Fruit fly (Drosophila melanogaster) whole organism, embryonic: ENCODE measurements around the gene CG32806.

Experiments
- Asciz ChIP-seq: fragments of 200-800 bp; sonication (Bioruptor generic); optimal IDR thresholded peaks from 2 replicates; lab custom pipeline; 2017; ENCODE audit warnings: missing biosample characterization, mild to moderate bottlenecking, missing genetic modification characterization, missing genetic modification reagents
- Atf-2 ChIP-seq: fragments of 200-800 bp; sonication (Bioruptor generic); optimal IDR thresholded peaks from 2 replicates; lab custom pipeline; 2016; ENCODE audit warnings: missing biosample characterization, missing genetic modification characterization
- CG10565 ChIP-seq: fragments of 200-800 bp; sonication (Bioruptor generic); optimal IDR thresholded peaks from 3 replicates; lab custom pipeline; 2016; ENCODE audit warnings: missing biosample characterization, mild to moderate bottlenecking, missing genetic modification characterization
- CG11723 ChIP-seq: fragments of 200-800 bp; sonication (Bioruptor generic); optimal IDR thresholded peaks from 2 replicates; lab custom pipeline; 2017; ENCODE audit warnings: missing biosample characterization, mild to moderate bottlenecking, missing genetic modification characterization
- CG12299 ChIP-seq: fragments of 200-800 bp; sonication (Bioruptor generic); optimal IDR thresholded peaks from 2 replicates; lab custom pipeline; 2018; ENCODE audit warnings: missing biosample characterization, mild to moderate bottlenecking, missing genetic modification characterization
- CG12744 ChIP-seq: fragments of 200-800 bp; sonication (Bioruptor generic); optimal IDR thresholded peaks from 2 replicates; lab custom pipeline; 2016; ENCODE audit warnings: missing biosample characterization, missing genetic modification characterization
- CG13123 ChIP-seq: fragments of 200-800 bp; sonication (Bioruptor generic); optimal IDR thresholded peaks from 2 replicates; lab custom pipeline; 2016; ENCODE audit warnings: missing biosample characterization, missing genetic modification characterization
- CG13296 ChIP-seq: fragments of 200-800 bp; sonication (Bioruptor generic); optimal IDR thresholded peaks from 3 replicates; lab custom pipeline; 2018; ENCODE audit warnings: missing biosample characterization, mild to moderate bottlenecking, missing genetic modification characterization
- CG14667 ChIP-seq: fragments of 200-800 bp; sonication (Bioruptor generic); IDR thresholded peaks from 2 replicates; pipeline ENCODE4 v1.3.6; 2022; ENCODE audit warnings: missing biosample characterization, missing genetic modification characterization
- CG14860 ChIP-seq: fragments of 200-800 bp; sonication (Bioruptor generic); IDR thresholded peaks from 3 replicates; pipeline ENCODE4 v1.3.6; 2022; ENCODE audit warnings: missing biosample characterization, missing genetic modification characterization; ENCODE audit not compliant: partially characterized antibody
- CG17359 ChIP-seq: fragments of 200-800 bp; sonication (Bioruptor generic); optimal IDR thresholded peaks from 3 replicates; lab custom pipeline; 2018; ENCODE audit warnings: missing biosample characterization, mild to moderate bottlenecking, missing genetic modification characterization, moderate library complexity
- CG17912 ChIP-seq: fragments of 200-800 bp; sonication (Bioruptor generic); optimal IDR thresholded peaks from 2 replicates; lab custom pipeline; 2018; ENCODE audit warnings: missing biosample characterization, mild to moderate bottlenecking, missing genetic modification characterization
- CG18476 ChIP-seq: fragments of 200-800 bp; sonication (Bioruptor generic); optimal IDR thresholded peaks from 2 replicates; lab custom pipeline; 2016; ENCODE audit warnings: missing biosample characterization, mild to moderate bottlenecking, missing genetic modification characterization
- CG2120 ChIP-seq: fragments of 200-800 bp; sonication (Bioruptor generic); optimal IDR thresholded peaks from 3 replicates; lab custom pipeline; 2016; ENCODE audit warnings: missing biosample characterization, missing genetic modification characterization
- CG2712 ChIP-seq: fragments of 200-800 bp; optimal IDR thresholded peaks from 3 replicates; lab custom pipeline; 2019; ENCODE audit warnings: missing biosample characterization, mild to moderate bottlenecking, missing genetic modification characterization, moderate library complexity
- CG30431 ChIP-seq: fragments of 200-800 bp; sonication (Bioruptor generic); optimal IDR thresholded peaks from 2 replicates; lab custom pipeline; 2017; ENCODE audit warnings: missing biosample characterization, missing genetic modification characterization
- CG32767 ChIP-seq: fragments of 200-800 bp; sonication (Bioruptor generic); IDR thresholded peaks from 2 replicates; pipeline ENCODE4 v1.3.6; 2022; ENCODE audit warnings: missing biosample characterization, missing genetic modification characterization
- CG33213 ChIP-seq: fragments of 200-800 bp; sonication (Bioruptor generic); optimal IDR thresholded peaks from 3 replicates; lab custom pipeline; 2016; ENCODE audit warnings: missing biosample characterization, missing genetic modification characterization
- CG4707 ChIP-seq: fragments of 200-800 bp; sonication (Bioruptor generic); optimal IDR thresholded peaks from 2 replicates; lab custom pipeline; 2018; ENCODE audit warnings: missing biosample characterization, mild to moderate bottlenecking, missing genetic modification characterization, moderate library complexity
- CG8089 ChIP-seq: fragments of 200-800 bp; sonication (Bioruptor generic); optimal IDR thresholded peaks from 3 replicates; lab custom pipeline; 2016; ENCODE audit warnings: missing biosample characterization, missing genetic modification characterization
- CG8290 ChIP-seq, 3 experiments: fragments of 200-800 bp; sonication (Bioruptor generic); optimal IDR thresholded peaks; 2 replicates each; lab custom pipeline; 2016 to 2019; ENCODE audit warnings: missing biosample characterization in 3 of 3, missing genetic modification characterization in 3 of 3, mild to moderate bottlenecking in 2 of 3, moderate library complexity in 1 of 3
- CG9727 ChIP-seq: fragments of 200-800 bp; sonication (Bioruptor generic); optimal IDR thresholded peaks from 3 replicates; lab custom pipeline; 2017; ENCODE audit warnings: missing biosample characterization, mild to moderate bottlenecking, missing genetic modification characterization
- CG9797 ChIP-seq: fragments of 200-800 bp; sonication (Bioruptor generic); optimal IDR thresholded peaks from 3 replicates; lab custom pipeline; 2018; ENCODE audit warnings: missing biosample characterization, mild to moderate bottlenecking, missing genetic modification characterization
- Camta ChIP-seq: fragments of 200-800 bp; sonication (Bioruptor generic); optimal IDR thresholded peaks from 2 replicates; lab custom pipeline; 2016; ENCODE audit warnings: missing biosample characterization, missing genetic modification characterization
- Chrac-16 ChIP-seq: fragments of 200-800 bp; sonication (Bioruptor generic); optimal IDR thresholded peaks from 3 replicates; lab custom pipeline; 2016; ENCODE audit warnings: missing biosample characterization, missing genetic modification characterization
- CoRest ChIP-seq: fragments of 200-800 bp; sonication (Bioruptor generic); optimal IDR thresholded peaks from 3 replicates; lab custom pipeline; 2018; ENCODE audit warnings: missing biosample characterization, mild to moderate bottlenecking, missing genetic modification characterization, moderate library complexity
- Dfd ChIP-seq, 2 experiments: fragments of >200 bp; optimal IDR thresholded peaks; 2 replicates each; lab custom pipeline; 2017; ENCODE audit warnings: missing biosample characterization in 2 of 2, missing genetic modification characterization in 2 of 2
- HmgD ChIP-seq: fragments of 200-800 bp; sonication (Bioruptor generic); optimal IDR thresholded peaks from 3 replicates; lab custom pipeline; 2016; ENCODE audit warnings: missing biosample characterization, missing genetic modification characterization
- Hr39 ChIP-seq: fragments of >200 bp; optimal IDR thresholded peaks from 2 replicates; lab custom pipeline; 2017
- Hr78 ChIP-seq, 2 experiments: fragments of 200-800 bp in 1 of 2; fragments of >200 bp in 1 of 2; sonication (Bioruptor generic) in 1 of 2; optimal IDR thresholded peaks; 2 replicates each; lab custom pipeline; 2017 to 2019; ENCODE audit warnings: missing biosample characterization in 2 of 2, missing genetic modification characterization in 2 of 2, mild to moderate bottlenecking in 1 of 2, moderate library complexity in 1 of 2
- MESR4 ChIP-seq: fragments of 200-800 bp; sonication (Bioruptor generic); optimal IDR thresholded peaks from 2 replicates; lab custom pipeline; 2018; ENCODE audit warnings: missing biosample characterization, mild to moderate bottlenecking, missing genetic modification characterization, moderate library complexity
- Ravus ChIP-seq: fragments of 200-800 bp; sonication (Bioruptor generic); IDR thresholded peaks from 2 replicates; pipeline ENCODE4 v1.3.6; 2022; ENCODE audit warnings: missing biosample characterization, missing genetic modification characterization
- Scr ChIP-seq: fragments of 200-800 bp; sonication (Bioruptor generic); IDR thresholded peaks from 2 replicates; pipeline ENCODE4 v1.3.6; 2022; ENCODE audit warnings: missing biosample characterization, missing genetic modification characterization; ENCODE audit not compliant: partially characterized antibody
- btn ChIP-seq: fragments of 200-800 bp; sonication (Bioruptor generic); optimal IDR thresholded peaks from 2 replicates; lab custom pipeline; 2016; ENCODE audit warnings: missing biosample characterization, missing genetic modification characterization
- da ChIP-seq: fragments of 200-800 bp; sonication (Bioruptor generic); optimal IDR thresholded peaks from 2 replicates; lab custom pipeline; 2016; ENCODE audit warnings: missing biosample characterization, missing genetic modification characterization
- fd3F ChIP-seq: fragments of 200-800 bp; sonication (Bioruptor generic); optimal IDR thresholded peaks from 2 replicates; lab custom pipeline; 2018; ENCODE audit warnings: missing biosample characterization, mild to moderate bottlenecking, missing genetic modification characterization, moderate library complexity
- fru ChIP-seq: fragments of >200 bp; optimal IDR thresholded peaks from 2 replicates; lab custom pipeline; 2017
- ham ChIP-seq: fragments of 200-800 bp; sonication (Bioruptor generic); IDR thresholded peaks from 2 replicates; pipeline ENCODE4 v1.3.6; 2022; ENCODE audit warnings: missing biosample characterization, missing genetic modification characterization
- hth ChIP-seq: fragments of >200 bp; optimal IDR thresholded peaks from 2 replicates; lab custom pipeline; 2017; ENCODE audit warnings: inconsistent platforms
- inv ChIP-seq: fragments of 200-800 bp; sonication (Bioruptor generic); IDR thresholded peaks from 2 replicates; pipeline ENCODE4 v1.3.6; 2022; ENCODE audit warnings: missing biosample characterization, missing genetic modification characterization; ENCODE audit not compliant: partially characterized antibody
- lilli ChIP-seq: fragments of 200-800 bp; sonication (Bioruptor generic); optimal IDR thresholded peaks from 3 replicates; lab custom pipeline; 2016; ENCODE audit warnings: missing biosample characterization, missing genetic modification characterization
- p53 ChIP-seq: fragments of 200-800 bp; sonication (Bioruptor generic); optimal IDR thresholded peaks from 2 replicates; lab custom pipeline; 2016; ENCODE audit warnings: missing biosample characterization, missing genetic modification characterization
- pb ChIP-seq: fragments of 200-800 bp; sonication (Bioruptor generic); optimal IDR thresholded peaks from 3 replicates; lab custom pipeline; 2016; ENCODE audit warnings: missing biosample characterization, missing genetic modification characterization
- row ChIP-seq: fragments of 200-800 bp; sonication (Bioruptor generic); IDR thresholded peaks from 3 replicates; pipeline ENCODE4 v1.3.6; 2022; ENCODE audit warnings: missing biosample characterization, missing genetic modification characterization
- slbo ChIP-seq: fragments of 200-800 bp; sonication (Bioruptor generic); IDR thresholded peaks from 2 replicates; pipeline ENCODE4 v1.3.6; 2022; ENCODE audit warnings: missing biosample characterization, missing genetic modification characterization
- slou ChIP-seq: fragments of 200-800 bp; sonication (Bioruptor generic); optimal IDR thresholded peaks from 3 replicates; lab custom pipeline; 2016; ENCODE audit warnings: missing biosample characterization, missing genetic modification characterization
- sr ChIP-seq: fragments of 200-800 bp; sonication (Bioruptor generic); IDR thresholded peaks from 3 replicates; pipeline ENCODE4 v1.3.6; 2022; ENCODE audit warnings: missing biosample characterization, missing genetic modification characterization
- stc ChIP-seq: fragments of 200-800 bp; sonication (Bioruptor generic); IDR thresholded peaks from 2 replicates; pipeline ENCODE4 v1.3.6; 2022; ENCODE audit warnings: missing biosample characterization, missing genetic modification characterization
- tll ChIP-seq, 2 experiments: fragments of 200-800 bp in 1 of 2; fragments of >200 bp in 1 of 2; sonication (Bioruptor generic) in 1 of 2; optimal IDR thresholded peaks; 2 replicates each; lab custom pipeline; 2017 to 2019; ENCODE audit warnings: missing biosample characterization in 2 of 2, missing genetic modification characterization in 2 of 2, mild to moderate bottlenecking in 1 of 2, moderate library complexity in 1 of 2
- z ChIP-seq: fragments of 200-800 bp; sonication (Bioruptor generic); IDR thresholded peaks from 3 replicates; pipeline ENCODE4 v1.3.6; 2022; ENCODE audit warnings: missing biosample characterization, missing genetic modification characterization

CG32806 gene

dm6 chrX:1773532-1774346, 15.6 kb upstream of the CG32806 start, which contains the start of the genes prage and Adar (continued):
- no peak for TF ChIP-seq btn (GFP tag; lab: Kevin White, UChicago)
- no peak for TF ChIP-seq CG9727 (GFP tag; lab: Kevin White, UChicago)
- no peak for TF ChIP-seq CG8089 (GFP tag; lab: Kevin White, UChicago)
- no peak for TF ChIP-seq CG32767 (GFP tag; lab: Robert Waterston, UW)
- TF ChIP-seq z (GFP tag; lab: Robert Waterston, UW), result no peak
- no peak for TF ChIP-seq CoRest (tag; lab: Kevin White, UChicago)
- TF ChIP-seq Dfd (GFP tag; optimal IDR thresholded peaks at IDR 0.05; lab: Kevin White, UChicago), result no peak
- no peak for TF ChIP-seq CG8290 (GFP tag; optimal IDR thresholded peaks at IDR 0.05; lab: Kevin White, UChicago)
- TF ChIP-seq CG8290 (tag; optimal IDR thresholded peaks at IDR 0.05; lab: Kevin White, UChicago), result no peak
- peak; percentile 59 for TF ChIP-seq CG14860 (GFP tag; lab: Robert Waterston, UW)
- TF ChIP-seq CG2120 (GFP tag; lab: Kevin White, UChicago), result no peak
- no peak for TF ChIP-seq da (GFP tag; lab: Kevin White, UChicago)
- no peak for TF ChIP-seq Hr78 (GFP tag; optimal IDR thresholded peaks at IDR 0.05; lab: Kevin White, UChicago)
- TF ChIP-seq stc (GFP tag; lab: Robert Waterston, UW), result no peak
- TF ChIP-seq slou (GFP tag; lab: Kevin White, UChicago), result no peak
- no peak for TF ChIP-seq CG13296 (GFP tag; lab: Kevin White, UChicago)
- TF ChIP-seq MESR4, result peak; percentile 66
- no peak for TF ChIP-seq Chrac-16 (GFP tag; lab: Kevin White, UChicago)
- TF ChIP-seq CG2712 (tag; lab: Kevin White, UChicago), result no peak
- TF ChIP-seq slbo (GFP tag; lab: Robert Waterston, UW), result peak; percentile 68
- no peak for TF ChIP-seq CG12299 (tag; lab: Kevin White, UChicago)
- TF ChIP-seq CG33213 (GFP tag; lab: Kevin White, UChicago), result no peak
- no peak for TF ChIP-seq sr (GFP tag; lab: Robert Waterston, UW)
- TF ChIP-seq CG17912 (GFP tag; lab: Kevin White, UChicago), result no peak
- no peak for TF ChIP-seq Atf-2 (GFP tag; lab: Kevin White, UChicago)
- TF ChIP-seq fd3F (GFP tag; lab: Kevin White, UChicago), result no peak
- no peak for TF ChIP-seq HmgD (GFP tag; lab: Kevin White, UChicago)
- no peak for TF ChIP-seq CG10565 (GFP tag; lab: Kevin White, UChicago)
- TF ChIP-seq CG11723 (GFP tag; lab: Kevin White, UChicago), result no peak
- no peak for TF ChIP-seq lilli
- no peak for TF ChIP-seq CG30431 (GFP tag; lab: Kevin White, UChicago)
- TF ChIP-seq Hr39 (lab: Kevin White, UChicago), result no peak
- no peak for TF ChIP-seq CG9797
- no peak for TF ChIP-seq fru (lab: Kevin White, UChicago)
- no peak for TF ChIP-seq CG17359
- TF ChIP-seq Camta, result peak; percentile 21
- no peak for TF ChIP-seq CG12744 (GFP tag; lab: Kevin White, UChicago)
- no peak for TF ChIP-seq tll (GFP tag; optimal IDR thresholded peaks at IDR 0.05; lab: Kevin White, UChicago)
- no peak for TF ChIP-seq ham (GFP tag; lab: Robert Waterston, UW)
- TF ChIP-seq inv (GFP tag; lab: Robert Waterston, UW), result peak; percentile 78
- TF ChIP-seq CG18476 (GFP tag; lab: Kevin White, UChicago), result no peak
- no peak for TF ChIP-seq CG14667
- peak; percentile 15 for TF ChIP-seq p53 (GFP tag; lab: Kevin White, UChicago)
- TF ChIP-seq row (GFP tag; lab: Robert Waterston, UW), result peak; percentile 71
- TF ChIP-seq pb (GFP tag; lab: Kevin White, UChicago), result no peak
- no peak for TF ChIP-seq hth
- TF ChIP-seq Scr (GFP tag; lab: Robert Waterston, UW), result peak; percentile 79
- TF ChIP-seq Ravus (GFP tag; lab: Robert Waterston, UW), result no peak
- no peak for TF ChIP-seq Asciz (GFP tag; lab: Kevin White, UChicago)
- no peak for TF ChIP-seq CG13123 (GFP tag; lab: Kevin White, UChicago)
- TF ChIP-seq CG4707 (GFP tag; lab: Kevin White, UChicago), result no peak
